Fruit fly (Drosophila melanogaster) whole organism, adult: ENCODE data around the gene CG4629.
A peak's percentile ranks its signal among the peaks of the same experiment; 100 is the strongest.

Source experiments
- CG11617 ChIP-seq: fragments of 200-800 bp; sonication (Bioruptor generic); optimal IDR thresholded peaks from 2 replicates; lab custom pipeline; 2017; ENCODE audit warnings: mild to moderate bottlenecking, missing biosample characterization, missing genetic modification reagents, missing genetic modification characterization
- CG12768 ChIP-seq: fragments of 200-800 bp; sonication (Bioruptor generic); optimal IDR thresholded peaks from 2 replicates; lab custom pipeline; 2017; ENCODE audit warnings: missing biosample characterization, missing genetic modification characterization, mild to moderate bottlenecking, moderate library complexity, missing genetic modification reagents
- CG14711 ChIP-seq: fragments of 200-800 bp; sonication (Bioruptor generic); optimal IDR thresholded peaks from 2 replicates; lab custom pipeline; 2018; ENCODE audit warnings: missing biosample characterization, mild to moderate bottlenecking, missing genetic modification characterization, moderate library complexity
- CG1620 ChIP-seq: fragments of 200-800 bp; sonication (Bioruptor generic); optimal IDR thresholded peaks from 2 replicates; lab custom pipeline; 2016; ENCODE audit warnings: missing biosample characterization, missing genetic modification characterization
- CG33017 ChIP-seq: fragments of 200-800 bp; sonication (Bioruptor generic); optimal IDR thresholded peaks from 2 replicates; lab custom pipeline; 2018; ENCODE audit warnings: missing biosample characterization, mild to moderate bottlenecking, missing genetic modification characterization, moderate library complexity
- CG5204 ChIP-seq: fragments of 200-800 bp; sonication (Bioruptor generic); optimal IDR thresholded peaks from 2 replicates; lab custom pipeline; 2016; ENCODE audit warnings: missing biosample characterization, missing genetic modification characterization
- CG7045 ChIP-seq: fragments of 200-800 bp; sonication (Bioruptor generic); optimal IDR thresholded peaks from 2 replicates; lab custom pipeline; 2017; ENCODE audit warnings: missing biosample characterization, mild to moderate bottlenecking, missing genetic modification characterization
- CG7101 ChIP-seq: fragments of 200-800 bp; sonication (Bioruptor generic); optimal IDR thresholded peaks from 2 replicates; lab custom pipeline; 2018; ENCODE audit warnings: missing biosample characterization, mild to moderate bottlenecking, missing genetic modification characterization, moderate library complexity
- Clk ChIP-seq: fragments of 200-800 bp; sonication (Bioruptor generic); optimal IDR thresholded peaks from 2 replicates; lab custom pipeline; 2017; ENCODE audit warnings: missing biosample characterization, missing genetic modification characterization
- Crg-1 ChIP-seq: fragments of 200-800 bp; sonication (Bioruptor generic); optimal IDR thresholded peaks from 2 replicates; lab custom pipeline; 2016; ENCODE audit warnings: missing biosample characterization, missing genetic modification characterization
- Hr96 ChIP-seq: fragments of 200-800 bp; sonication (Bioruptor generic); optimal IDR thresholded peaks from 2 replicates; lab custom pipeline; 2016; ENCODE audit warnings: missing biosample characterization, missing genetic modification characterization
- Mnt ChIP-seq: fragments of 200-800 bp; sonication (Bioruptor generic); optimal IDR thresholded peaks from 2 replicates; lab custom pipeline; 2016; ENCODE audit warnings: missing biosample characterization, mild to moderate bottlenecking, missing genetic modification characterization
- bab1 ChIP-seq: fragments of 200-800 bp; sonication (Bioruptor generic); optimal IDR thresholded peaks from 3 replicates; lab custom pipeline; 2019; ENCODE audit warnings: missing biosample characterization, mild to moderate bottlenecking, missing genetic modification characterization, moderate library complexity
- cic ChIP-seq: fragments of 200-800 bp; sonication (Bioruptor generic); optimal IDR thresholded peaks from 2 replicates; lab custom pipeline; 2017; ENCODE audit warnings: missing biosample characterization, mild to moderate bottlenecking, missing genetic modification characterization, moderate library complexity
- cnc ChIP-seq, 2 experiments: fragments of >200 bp; optimal IDR thresholded peaks; 2 replicates each; lab custom pipeline; 2017
- kay ChIP-seq: fragments of 200-800 bp; sonication (Bioruptor generic); peaks from one replicate; lab custom pipeline; 2016; ENCODE audit warnings: missing biosample characterization, missing genetic modification characterization, borderline replicate concordance
- ovo ChIP-seq: fragments of 200-800 bp; sonication (Bioruptor generic); optimal IDR thresholded peaks from 2 replicates; lab custom pipeline; 2016; ENCODE audit warnings: missing biosample characterization, missing genetic modification characterization
- pad ChIP-seq: fragments of 200-800 bp; sonication (Bioruptor generic); optimal IDR thresholded peaks from 3 replicates; lab custom pipeline; 2017; ENCODE audit warnings: missing biosample characterization, missing genetic modification characterization, mild to moderate bottlenecking, moderate library complexity, missing genetic modification reagents
- tj ChIP-seq: fragments of 200-800 bp; sonication (Bioruptor generic); optimal IDR thresholded peaks from 3 replicates; lab custom pipeline; 2017; ENCODE audit warnings: missing biosample characterization, mild to moderate bottlenecking, missing genetic modification characterization, moderate library complexity
- toe ChIP-seq: fragments of 200-800 bp; sonication (Bioruptor generic); optimal IDR thresholded peaks from 2 replicates; lab custom pipeline; 2016; ENCODE audit warnings: missing biosample characterization, missing genetic modification characterization

CG4629 gene

DNA sequence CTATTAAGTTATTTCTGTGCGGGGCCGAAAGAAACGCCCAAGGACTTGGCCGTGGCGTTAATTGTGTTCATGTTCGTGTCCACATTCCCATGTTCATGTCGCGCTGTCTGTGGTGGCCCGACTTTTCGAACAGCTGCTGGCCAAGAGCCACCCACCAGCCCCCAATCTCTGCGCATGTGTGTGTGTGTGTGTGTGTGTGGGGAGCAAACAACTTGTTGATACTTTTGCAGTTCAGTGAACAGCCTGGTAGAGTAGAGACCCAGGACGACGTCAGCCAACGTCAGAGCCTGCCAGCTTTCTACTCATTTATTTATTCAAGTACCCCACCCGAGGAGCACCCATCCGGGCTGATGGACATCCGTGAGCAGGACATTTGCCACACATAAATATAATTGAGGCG, 34.7 kb upstream of the CG4629 start:
- TF ChIP-seq CG7045 (no peak), CG5204 (no peak), Clk (no peak), CG14711 (tag; lab: Kevin White, UChicago) (no peak), CG1620 (GFP tag; lab: Kevin White, UChicago) (no peak), Mnt (GFP tag; lab: Kevin White, UChicago) (no peak), cic (GFP tag; lab: Kevin White, UChicago) (no peak), Crg-1 (GFP tag; lab: Kevin White, UChicago) (no peak), Hr96 (GFP tag; lab: Kevin White, UChicago) (no peak), CG12768 (GFP tag; lab: Kevin White, UChicago) (no peak), CG11617 (GFP tag; lab: Kevin White, UChicago) (no peak), kay (GFP tag; lab: Kevin White, UChicago) (no peak), ovo (GFP tag; lab: Kevin White, UChicago) (no peak), toe (GFP tag; lab: Kevin White, UChicago) (no peak), CG33017 (tag; lab: Kevin White, UChicago) (no peak), cnc (optimal IDR thresholded peaks at IDR 0.05; lab: Kevin White, UChicago) (no peak), tj (no peak), pad (GFP tag; lab: Kevin White, UChicago) (no peak), CG7101 (tag; lab: Kevin White, UChicago) (no peak)

DNA sequence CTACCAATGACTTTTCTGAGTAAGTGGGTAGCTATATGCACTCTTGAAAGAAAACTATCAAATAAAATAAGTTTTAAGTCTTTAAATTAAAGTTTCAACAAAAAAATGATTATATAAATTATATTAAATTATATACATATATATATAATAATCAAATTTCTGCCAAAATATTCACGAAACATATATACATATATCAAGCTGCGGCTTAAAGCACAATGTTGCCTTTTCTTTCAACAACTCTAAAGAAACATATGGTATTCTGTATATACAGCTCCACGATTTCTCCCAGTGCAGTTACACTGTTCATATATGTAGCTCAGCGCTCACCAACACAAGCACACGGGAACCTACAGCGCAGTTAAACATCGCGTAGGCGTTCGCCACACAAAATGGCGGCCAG, 33.2 kb upstream of the CG4629 start:
- TF ChIP-seq CG12768 (GFP tag; lab: Kevin White, UChicago): peak; percentile 39
- TF ChIP-seq toe (GFP tag; lab: Kevin White, UChicago): peak; percentile 1
- TF ChIP-seq cnc (optimal IDR thresholded peaks at IDR 0.05; lab: Kevin White, UChicago): no peak
- TF ChIP-seq ovo (GFP tag; lab: Kevin White, UChicago): no peak
- peak; percentile 54 for TF ChIP-seq CG33017 (tag; lab: Kevin White, UChicago)
- no peak for TF ChIP-seq bab1 (GFP tag; lab: Kevin White, UChicago)
- peak; percentile 30 for TF ChIP-seq CG14711 (tag; lab: Kevin White, UChicago)
- TF ChIP-seq CG11617 (GFP tag; lab: Kevin White, UChicago): peak; percentile 58
- no peak for TF ChIP-seq kay (GFP tag; lab: Kevin White, UChicago)
- no peak for TF ChIP-seq Mnt (GFP tag; lab: Kevin White, UChicago)
- peak; percentile 69 for TF ChIP-seq CG7045
- TF ChIP-seq Clk: no peak
- peak; percentile 29 for TF ChIP-seq CG7101 (tag; lab: Kevin White, UChicago)

DNA sequence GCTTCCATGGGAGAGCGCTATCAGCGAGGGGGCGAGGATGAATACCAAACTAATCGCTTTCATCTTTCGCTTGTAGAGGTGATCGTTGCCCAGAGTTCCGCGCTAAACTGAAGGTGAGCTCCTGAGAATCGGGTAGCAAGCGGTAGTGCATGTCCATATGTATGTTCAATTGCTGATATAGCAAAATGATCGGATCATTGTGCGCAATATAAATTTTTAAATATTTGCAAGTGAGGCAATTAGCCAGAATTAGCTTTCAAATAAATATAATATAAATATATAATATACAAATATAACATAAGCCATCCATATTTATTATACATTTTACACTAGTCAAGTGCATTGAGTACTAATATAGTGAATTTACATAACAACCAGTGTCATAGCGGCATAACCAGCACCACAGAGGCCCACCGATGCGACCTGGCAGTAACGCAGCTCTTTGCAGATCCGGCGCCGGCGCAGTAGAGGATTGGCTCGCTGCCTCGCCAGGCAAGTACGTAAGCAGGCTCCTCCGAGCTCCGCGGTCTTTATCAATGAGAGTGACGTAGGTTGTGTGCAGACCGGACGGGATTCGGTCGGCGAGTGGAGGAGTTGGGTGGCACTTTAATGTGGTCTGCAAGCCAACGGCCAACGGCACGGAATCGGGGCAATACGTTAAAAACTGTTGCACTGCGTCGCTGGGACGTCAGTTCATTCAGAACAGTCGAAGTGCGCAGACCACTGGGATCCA, 31.9 kb upstream of the CG4629 start, which contains the start of the genes Iris and CG4577:
Gene Iris, minus strand, starts transcription at position 88 of the 733 bp plus-strand sequence.
Gene CG4577, plus strand, starts transcription at position 683 of the 733 bp plus-strand sequence.
- TF ChIP-seq CG11617 (GFP tag; lab: Kevin White, UChicago) (peak; percentile 25), CG12768 (GFP tag; lab: Kevin White, UChicago) (no peak), pad (GFP tag; lab: Kevin White, UChicago) (no peak), CG7101 (tag; lab: Kevin White, UChicago) (peak; percentile 39), cic (GFP tag; lab: Kevin White, UChicago) (peak; percentile 55), tj (peak; percentile 96)

DNA sequence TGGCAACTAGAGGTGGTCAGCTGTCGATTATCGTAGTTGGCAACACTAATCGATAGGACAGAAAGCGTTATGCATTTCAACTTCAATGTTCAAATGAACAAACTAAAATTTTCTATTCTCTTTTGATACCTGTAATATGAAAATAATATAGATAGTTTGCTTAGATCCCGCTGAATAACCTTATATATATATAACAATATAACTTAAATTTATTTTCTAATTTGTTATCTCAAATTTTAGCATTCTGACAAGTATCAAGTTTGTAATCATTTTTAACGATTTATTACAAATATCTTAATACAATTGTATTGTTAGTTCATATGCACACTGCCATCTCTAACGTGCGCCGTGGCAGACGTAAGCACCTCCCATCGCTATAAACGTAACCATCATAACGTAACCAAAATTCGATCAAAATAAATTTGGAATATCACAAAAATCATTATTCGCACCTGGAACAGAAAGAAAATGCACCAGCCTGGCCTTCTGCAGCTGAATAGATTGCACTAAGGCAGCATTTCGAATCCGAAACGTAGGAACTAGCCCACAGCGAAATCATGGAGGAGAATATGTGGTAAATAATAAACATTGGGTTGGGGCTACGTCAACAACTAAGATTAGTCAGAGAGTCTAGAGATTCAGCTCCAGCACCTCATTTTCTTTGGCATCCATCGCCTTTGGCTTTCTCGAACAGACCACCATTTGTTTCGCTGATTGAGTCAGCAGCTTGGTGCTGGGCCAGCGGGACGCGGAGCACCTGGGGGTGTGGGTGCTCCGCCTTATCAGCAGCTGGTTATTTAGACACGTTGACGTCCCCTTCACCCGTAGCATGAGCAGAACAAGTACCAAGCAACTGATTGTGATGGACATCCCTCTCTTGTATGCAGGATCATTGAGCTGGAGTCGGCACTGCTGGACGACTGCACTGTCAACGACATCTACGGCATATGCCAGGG, 26.9 kb upstream of the CG4629 start, which contains the start of the genes Pino and TBC1D23:
Gene Pino, minus strand, starts transcription at position 22 of the 956 bp plus-strand sequence.
Gene TBC1D23, plus strand, starts transcription at position 385 of the 956 bp plus-strand sequence.
- TF ChIP-seq CG1620 (GFP tag; lab: Kevin White, UChicago): peak; percentile 58
- TF ChIP-seq toe (GFP tag; lab: Kevin White, UChicago): peak; percentile 83
- peak; percentile 41 for TF ChIP-seq pad (GFP tag; lab: Kevin White, UChicago)
- TF ChIP-seq tj: peak; percentile 40
- TF ChIP-seq CG11617 (GFP tag; lab: Kevin White, UChicago): peak; percentile 75
- peak; percentile 78 for TF ChIP-seq CG33017 (tag; lab: Kevin White, UChicago)
- TF ChIP-seq CG5204: peak; percentile 75
- peak; percentile 73 for TF ChIP-seq CG14711 (tag; lab: Kevin White, UChicago)
- peak; percentile 55 for TF ChIP-seq Hr96 (GFP tag; lab: Kevin White, UChicago)
- no peak for TF ChIP-seq cnc (optimal IDR thresholded peaks at IDR 0.05; lab: Kevin White, UChicago)
- TF ChIP-seq kay (GFP tag; lab: Kevin White, UChicago): no peak
- TF ChIP-seq Clk: peak; percentile 45
- peak; percentile 36 for TF ChIP-seq ovo (GFP tag; lab: Kevin White, UChicago)
- peak; percentile 48 for TF ChIP-seq bab1 (GFP tag; lab: Kevin White, UChicago)
- peak; percentile 54 for TF ChIP-seq Crg-1 (GFP tag; lab: Kevin White, UChicago)
- TF ChIP-seq CG12768 (GFP tag; lab: Kevin White, UChicago): peak; percentile 67
- TF ChIP-seq CG7045: peak; percentile 73
- no peak for TF ChIP-seq cic (GFP tag; lab: Kevin White, UChicago)
- peak; percentile 80 for TF ChIP-seq CG7101 (tag; lab: Kevin White, UChicago)
- TF ChIP-seq Mnt (GFP tag; lab: Kevin White, UChicago): peak; percentile 15
